Worm (Caenorhabditis elegans) whole organism, young adult: ENCODE results near the gene dnj-3.

Source experiments
- F22D6.2 ChIP-seq: sonication (generic microtip); optimal IDR thresholded peaks from 2 replicates; lab custom pipeline; 2016; ENCODE audit warnings: mild to moderate bottlenecking, missing genetic modification characterization, missing compliant biosample characterization
- F23B12.7 ChIP-seq: sonication (generic microtip); optimal IDR thresholded peaks from 2 replicates; lab custom pipeline; 2017; ENCODE audit warnings: missing genetic modification characterization, mild to moderate bottlenecking, missing compliant biosample characterization, antibody characterized with exemption, moderate library complexity; ENCODE audit not compliant: insufficient read depth
- F37B4.10 ChIP-seq: fragments of 200-800 bp; sonication (Bioruptor generic); IDR thresholded peaks from 2 replicates; pipeline ENCODE4 v1.3.6; 2022; ENCODE audit warnings: missing genetic modification characterization, missing compliant biosample characterization
- bed-1 ChIP-seq: fragments of 200-800 bp; sonication (Bioruptor generic); IDR thresholded peaks from 2 replicates; pipeline ENCODE4 v1.3.6; 2022; ENCODE audit warnings: missing genetic modification reagents, missing genetic modification characterization, missing compliant biosample characterization
- ceh-58 ChIP-seq: fragments of 200-800 bp; sonication (Bioruptor generic); IDR thresholded peaks from 2 replicates; pipeline ENCODE4 v1.3.6; 2022; ENCODE audit warnings: missing genetic modification characterization, missing compliant biosample characterization
- die-1 ChIP-seq: sonication (generic microtip); optimal IDR thresholded peaks from 2 replicates; lab custom pipeline; 2016; ENCODE audit warnings: missing genotype, mild to moderate bottlenecking, missing genetic modification characterization, missing compliant biosample characterization
- let-526 ChIP-seq: fragments of 200-800 bp; sonication (Bioruptor generic); IDR thresholded peaks from 2 replicates; pipeline ENCODE4 v1.3.6; 2022; ENCODE audit warnings: missing genetic modification reagents, missing genetic modification characterization, missing compliant biosample characterization
- madf-3 ChIP-seq: fragments of 200-800 bp; sonication (Bioruptor generic); IDR thresholded peaks from 2 replicates; pipeline ENCODE4 v1.3.6; 2022; ENCODE audit warnings: missing genetic modification reagents, missing genetic modification characterization, missing compliant biosample characterization
- nfya-1 ChIP-seq: sonication (generic microtip); optimal IDR thresholded peaks from 2 replicates; lab custom pipeline; 2017; ENCODE audit warnings: antibody characterized with exemption, missing compliant biosample characterization, missing genetic modification characterization, borderline replicate concordance; ENCODE audit not compliant: insufficient read depth
- nhr-90 ChIP-seq: sonication (generic microtip); optimal IDR thresholded peaks from 2 replicates; lab custom pipeline; 2016; ENCODE audit warnings: missing genotype, mild to moderate bottlenecking, missing genetic modification characterization, missing compliant biosample characterization
- unc-130 ChIP-seq: sonication (generic microtip); optimal IDR thresholded peaks from 2 replicates; lab custom pipeline; 2016; ENCODE audit warnings: missing genetic modification reagents, missing genetic modification characterization, missing compliant biosample characterization

DNA sequence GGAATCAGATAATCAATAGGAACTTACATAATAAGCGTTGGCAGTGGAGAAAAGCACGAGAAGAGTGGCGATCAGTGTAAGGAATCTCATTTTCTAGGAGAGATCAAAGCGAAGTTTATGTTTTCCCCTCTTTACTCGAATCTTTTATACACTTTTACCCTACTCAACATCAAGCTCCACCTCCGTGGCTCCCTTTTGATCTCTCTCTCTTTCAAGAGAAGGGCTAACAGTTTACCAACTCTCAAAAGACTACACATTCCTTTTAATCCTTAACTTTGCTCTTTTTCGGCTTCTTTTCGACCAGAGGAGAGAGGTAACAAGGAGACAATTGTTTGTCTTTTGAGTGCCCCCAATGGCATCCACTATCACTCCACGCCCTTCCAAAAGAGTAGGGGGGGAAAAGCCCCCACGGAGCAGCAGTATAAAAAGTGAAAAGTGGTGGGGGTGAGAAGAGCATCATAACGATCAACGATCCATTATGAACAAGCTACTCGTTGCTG is 18.8 kb downstream of the dnj-3 start, which contains the start of the genes C01G10.15 and C01G10.6:
- TF ChIP-seq F23B12.7 (no peak), die-1 (tag; lab: Kevin White, UChicago) (no peak), let-526 (GFP tag; lab: Robert Waterston, UW) (no peak), madf-3 (GFP tag; lab: Robert Waterston, UW) (no peak), unc-130 (GFP tag; lab: Kevin White, UChicago) (no peak), bed-1 (no peak), nhr-90 (tag; lab: Kevin White, UChicago) (no peak), nfya-1 (tag; lab: Kevin White, UChicago) (no peak), ceh-58 (GFP tag; lab: Robert Waterston, UW) (no peak), F22D6.2 (tag; lab: Kevin White, UChicago) (no peak), F37B4.10 (GFP tag; lab: Robert Waterston, UW) (no peak)
